Fruit fly (Drosophila melanogaster) whole organism, adult: ENCODE data around the gene CG9727.

Experiments used
- CG11617 ChIP-seq: fragments of 200-800 bp; sonication (Bioruptor generic); optimal IDR thresholded peaks from 2 replicates; lab custom pipeline; 2017; ENCODE audit warnings: mild to moderate bottlenecking, missing biosample characterization, missing genetic modification reagents, missing genetic modification characterization
- CG12768 ChIP-seq: fragments of 200-800 bp; sonication (Bioruptor generic); optimal IDR thresholded peaks from 2 replicates; lab custom pipeline; 2017; ENCODE audit warnings: missing biosample characterization, missing genetic modification characterization, mild to moderate bottlenecking, moderate library complexity, missing genetic modification reagents
- CG14711 ChIP-seq: fragments of 200-800 bp; sonication (Bioruptor generic); optimal IDR thresholded peaks from 2 replicates; lab custom pipeline; 2018; ENCODE audit warnings: missing biosample characterization, mild to moderate bottlenecking, missing genetic modification characterization, moderate library complexity
- CG7045 ChIP-seq: fragments of 200-800 bp; sonication (Bioruptor generic); optimal IDR thresholded peaks from 2 replicates; lab custom pipeline; 2017; ENCODE audit warnings: missing biosample characterization, mild to moderate bottlenecking, missing genetic modification characterization
- CG7101 ChIP-seq: fragments of 200-800 bp; sonication (Bioruptor generic); optimal IDR thresholded peaks from 2 replicates; lab custom pipeline; 2018; ENCODE audit warnings: missing biosample characterization, mild to moderate bottlenecking, missing genetic modification characterization, moderate library complexity
- Clk ChIP-seq: fragments of 200-800 bp; sonication (Bioruptor generic); optimal IDR thresholded peaks from 2 replicates; lab custom pipeline; 2017; ENCODE audit warnings: missing biosample characterization, missing genetic modification characterization
- Crg-1 ChIP-seq: fragments of 200-800 bp; sonication (Bioruptor generic); optimal IDR thresholded peaks from 2 replicates; lab custom pipeline; 2016; ENCODE audit warnings: missing biosample characterization, missing genetic modification characterization
- Mnt ChIP-seq: fragments of 200-800 bp; sonication (Bioruptor generic); optimal IDR thresholded peaks from 2 replicates; lab custom pipeline; 2016; ENCODE audit warnings: missing biosample characterization, mild to moderate bottlenecking, missing genetic modification characterization
- cic ChIP-seq: fragments of 200-800 bp; sonication (Bioruptor generic); optimal IDR thresholded peaks from 2 replicates; lab custom pipeline; 2017; ENCODE audit warnings: missing biosample characterization, mild to moderate bottlenecking, missing genetic modification characterization, moderate library complexity
- cnc ChIP-seq, 2 experiments: fragments of >200 bp; optimal IDR thresholded peaks; 2 replicates each; lab custom pipeline; 2017
- kay ChIP-seq: fragments of 200-800 bp; sonication (Bioruptor generic); peaks from one replicate; lab custom pipeline; 2016; ENCODE audit warnings: missing biosample characterization, missing genetic modification characterization, borderline replicate concordance
- pad ChIP-seq: fragments of 200-800 bp; sonication (Bioruptor generic); optimal IDR thresholded peaks from 3 replicates; lab custom pipeline; 2017; ENCODE audit warnings: missing biosample characterization, missing genetic modification characterization, mild to moderate bottlenecking, moderate library complexity, missing genetic modification reagents
- tj ChIP-seq: fragments of 200-800 bp; sonication (Bioruptor generic); optimal IDR thresholded peaks from 3 replicates; lab custom pipeline; 2017; ENCODE audit warnings: missing biosample characterization, mild to moderate bottlenecking, missing genetic modification characterization, moderate library complexity

- TF ChIP-seq Clk (no peak), Mnt (GFP tag; lab: Kevin White, UChicago) (no peak), CG11617 (GFP tag; lab: Kevin White, UChicago) (no peak), tj (no peak), Crg-1 (GFP tag; lab: Kevin White, UChicago) (no peak), CG7045 (GFP tag; lab: Kevin White, UChicago) (no peak), cic (GFP tag; lab: Kevin White, UChicago) (no peak), CG14711 (tag; lab: Kevin White, UChicago) (no peak), CG12768 (GFP tag; lab: Kevin White, UChicago) (no peak), CG7101 (tag; lab: Kevin White, UChicago) (no peak), cnc (optimal IDR thresholded peaks at IDR 0.05; lab: Kevin White, UChicago) (no peak), pad (GFP tag; lab: Kevin White, UChicago) (no peak), kay (GFP tag; lab: Kevin White, UChicago) (no peak)
Observed at dm6 chr3R:6462978-6463377, 6.5 kb upstream of the CG9727 start.
